Worm (Caenorhabditis elegans): ENCODE results near the gene K01A12.4.

- no peak for TF ChIP-seq ceh-82 (tag; optimal IDR thresholded peaks at IDR 0.05)
- no peak for TF ChIP-seq zag-1 (tag; optimal IDR thresholded peaks at IDR 0.05)
- no peak for TF ChIP-seq nhr-67 (tag; optimal IDR thresholded peaks at IDR 0.05)
- no peak for TF ChIP-seq nhr-28 (tag; optimal IDR thresholded peaks at IDR 0.05)
- TF ChIP-seq unc-62 (GFP tag; optimal IDR thresholded peaks at IDR 0.05): no peak
- no peak for TF ChIP-seq elt-3 (tag; optimal IDR thresholded peaks at IDR 0.05)
- TF ChIP-seq pqm-1 (tag; optimal IDR thresholded peaks at IDR 0.05): no peak
- TF ChIP-seq lin-39 (tag; optimal IDR thresholded peaks at IDR 0.05): no peak
- no peak for TF ChIP-seq tbx-2 (tag; optimal IDR thresholded peaks at IDR 0.05)
- TF ChIP-seq ztf-4 (tag; optimal IDR thresholded peaks at IDR 0.05): no peak
- no peak for TF ChIP-seq pha-4 (tag; optimal IDR thresholded peaks at IDR 0.05)
- TF ChIP-seq daf-12 (tag; optimal IDR thresholded peaks at IDR 0.05): no peak
- no peak for TF ChIP-seq ceh-28 (tag; optimal IDR thresholded peaks at IDR 0.05)
Measured at ce11 chrX:8613053-8613452, 2.3 kb downstream of the K01A12.4 start, which contains the start of gene K01A12.2.
